Fruit fly (Drosophila melanogaster) whole organism, prepupa: ENCODE measurements around the gene CG32024.

Experiments
- CG10631 ChIP-seq: fragments of 200-800 bp; sonication (Bioruptor generic); optimal IDR thresholded peaks from 2 replicates; lab custom pipeline; 2016; ENCODE audit warnings: missing biosample characterization, missing genetic modification characterization
- CG11762 ChIP-seq: fragments of 200-800 bp; sonication (Bioruptor generic); optimal IDR thresholded peaks from 3 replicates; lab custom pipeline; 2016; ENCODE audit warnings: missing biosample characterization, missing genetic modification characterization; ENCODE audit not compliant: insufficient read depth
- CG11902 ChIP-seq: fragments of 200-800 bp; sonication (Bioruptor generic); optimal IDR thresholded peaks from 3 replicates; lab custom pipeline; 2016; ENCODE audit warnings: missing biosample characterization, missing genetic modification characterization
- CG6276 ChIP-seq: fragments of 200-800 bp; sonication (Bioruptor generic); optimal IDR thresholded peaks from 2 replicates; lab custom pipeline; 2017; ENCODE audit warnings: missing biosample characterization, mild to moderate bottlenecking, missing genetic modification characterization
- Eip75B ChIP-seq: fragments of 200-800 bp; sonication (Bioruptor generic); optimal IDR thresholded peaks from 3 replicates; lab custom pipeline; 2016; ENCODE audit warnings: missing biosample characterization, missing genetic modification characterization
- Eip78C ChIP-seq: fragments of 200-800 bp; sonication (Bioruptor generic); peaks from one replicate; lab custom pipeline; 2016; ENCODE audit warnings: missing biosample characterization, missing genetic modification characterization
- Eip93F ChIP-seq: fragments of 200-800 bp; sonication (Bioruptor generic); optimal IDR thresholded peaks from 2 replicates; lab custom pipeline; 2016; ENCODE audit warnings: missing biosample characterization, mild to moderate bottlenecking, missing genetic modification characterization
- Gug ChIP-seq: fragments of 200-800 bp; sonication (Bioruptor generic); IDR thresholded peaks from 2 replicates; pipeline ENCODE4 v1.3.6; 2022; ENCODE audit warnings: missing biosample characterization, missing genetic modification characterization
- Met ChIP-seq: fragments of 200-800 bp; sonication (Bioruptor generic); optimal IDR thresholded peaks from 3 replicates; lab custom pipeline; 2016; ENCODE audit warnings: missing biosample characterization, missing genetic modification characterization
- Sox102F ChIP-seq: fragments of 200-800 bp; sonication (Bioruptor generic); optimal IDR thresholded peaks from 2 replicates; lab custom pipeline; 2016; ENCODE audit warnings: missing biosample characterization, mild to moderate bottlenecking, missing genetic modification characterization
- acj6 ChIP-seq: fragments of 200-800 bp; sonication (Bioruptor generic); optimal IDR thresholded peaks from 3 replicates; lab custom pipeline; 2016; ENCODE audit warnings: missing biosample characterization, missing genetic modification characterization
- dac ChIP-seq: fragments of 200-800 bp; sonication (Bioruptor generic); optimal IDR thresholded peaks from 2 replicates; lab custom pipeline; 2017; ENCODE audit warnings: missing biosample characterization, mild to moderate bottlenecking, missing genetic modification characterization
- eg ChIP-seq: fragments of 200-800 bp; sonication (Bioruptor generic); IDR thresholded peaks from 3 replicates; pipeline ENCODE4 v1.3.6; 2022; ENCODE audit warnings: missing biosample characterization, missing genetic modification characterization
- esn ChIP-seq: fragments of 200-800 bp; sonication (Bioruptor generic); optimal IDR thresholded peaks from 2 replicates; lab custom pipeline; 2016; ENCODE audit warnings: missing biosample characterization, mild to moderate bottlenecking, missing genetic modification characterization, moderate library complexity

- TF ChIP-seq dac, result no peak
- TF ChIP-seq Gug, result no peak
- no peak for TF ChIP-seq Met
- no peak for TF ChIP-seq CG10631 (GFP tag; lab: Kevin White, UChicago)
- peak; percentile 30 for TF ChIP-seq Eip78C (GFP tag; lab: Kevin White, UChicago)
- no peak for TF ChIP-seq acj6 (GFP tag; lab: Kevin White, UChicago)
- no peak for TF ChIP-seq eg
- TF ChIP-seq Eip93F (GFP tag; lab: Kevin White, UChicago), result no peak
- no peak for TF ChIP-seq CG11902 (GFP tag; lab: Kevin White, UChicago)
- no peak for TF ChIP-seq CG6276
- no peak for TF ChIP-seq esn
- TF ChIP-seq Eip75B (GFP tag; lab: Kevin White, UChicago), result no peak
- TF ChIP-seq Sox102F, result no peak
- no peak for TF ChIP-seq CG11762
Observed at dm6 chr3L:8825560-8825959, 18.2 kb downstream of the CG32024 start.
